4 worm cellular contexts compared by ENCODE assay signal in genomic region chrII:5418317-5418716, ce11.
TF ChIP-seq lines count a peak whose summit lies in the region.

No protein-coding gene starts in this region.

TF ChIP-seq in whole organism, early embryonic, 17 proteins besides CTCF, POLR2A, EP300 and RAD21:
- TF ChIP-seq flt-1 (GFP tag; IDR thresholded peaks at IDR 0.05; lab: Robert Waterston, UW): peak; percentile 3; the same call in 1 of the 2 replicates
- TF ChIP-seq sea-1 (GFP tag; conservative IDR thresholded peaks at IDR 0.05; lab: Robert Waterston, UW): 0 out of 2 replicates have a peak, but pooled peaks have one; percentile 10
- TF ChIP-seq ceh-13 (GFP tag; optimal IDR thresholded peaks at IDR 0.05; lab: Kevin White, UChicago): no peak

TF ChIP-seq in whole organism, late embryonic, 69 proteins besides CTCF, POLR2A, EP300 and RAD21:
- TF ChIP-seq eyg-1 (tag; optimal IDR thresholded peaks at IDR 0.05; lab: Kevin White, UChicago) (no peak), ceh-14 (tag; optimal IDR thresholded peaks at IDR 0.05; lab: Kevin White, UChicago) (no peak), ahr-1 (tag; optimal IDR thresholded peaks at IDR 0.05; lab: Kevin White, UChicago) (no peak), fax-1 (tag; optimal IDR thresholded peaks at IDR 0.05; lab: Kevin White, UChicago) (no peak), che-1 (tag; optimal IDR thresholded peaks at IDR 0.05; lab: Kevin White, UChicago) (no peak), C08G9.2 (tag; optimal IDR thresholded peaks at IDR 0.05; lab: Kevin White, UChicago) (no peak), unc-42 (tag; optimal IDR thresholded peaks at IDR 0.05; lab: Kevin White, UChicago) (peak; percentile 54), C38D4.7 (GFP tag; optimal IDR thresholded peaks at IDR 0.05; lab: Kevin White, UChicago) (no peak), ceh-24 (tag; optimal IDR thresholded peaks at IDR 0.05; lab: Kevin White, UChicago) (no peak), nhr-232 (tag; optimal IDR thresholded peaks at IDR 0.05; lab: Kevin White, UChicago) (no peak), ceh-30 (tag; optimal IDR thresholded peaks at IDR 0.05; lab: Kevin White, UChicago) (no peak), odd-2 (tag; optimal IDR thresholded peaks at IDR 0.05; lab: Kevin White, UChicago) (no peak), ref-2 (tag; optimal IDR thresholded peaks at IDR 0.05; lab: Kevin White, UChicago) (peak; percentile 8), elt-2 (tag; optimal IDR thresholded peaks at IDR 0.05; lab: Kevin White, UChicago) (peak; percentile 42), fkh-6 (tag; optimal IDR thresholded peaks at IDR 0.05; lab: Kevin White, UChicago) (no peak), ceh-48 (tag; optimal IDR thresholded peaks at IDR 0.05; lab: Kevin White, UChicago) (peak; percentile 36), nfya-1 (tag; optimal IDR thresholded peaks at IDR 0.05; lab: Kevin White, UChicago) (peak; percentile 40)

TF ChIP-seq in whole organism, midembryonic, 9 proteins besides CTCF, POLR2A, EP300 and RAD21:
- TF ChIP-seq flt-1 (GFP tag; IDR thresholded peaks at IDR 0.05; lab: Robert Waterston, UW) (0 out of 2 replicates have a peak, but pooled peaks have one; percentile 36), ztf-23 (GFP tag; IDR thresholded peaks at IDR 0.05; lab: Robert Waterston, UW) (no peak), cog-1 (tag; optimal IDR thresholded peaks at IDR 0.05; lab: Kevin White, UChicago) (no peak), T22C8.4 (GFP tag; IDR thresholded peaks at IDR 0.05; lab: Robert Waterston, UW) (no peak), ref-1 (GFP tag; conservative IDR thresholded peaks at IDR 0.05; lab: Robert Waterston, UW) (no peak)

TF ChIP-seq in whole organism, mixed stage, embryonic, 35 proteins besides CTCF, POLR2A, EP300 and RAD21:
- TF ChIP-seq lin-32 (GFP tag; optimal IDR thresholded peaks at IDR 0.05; lab: Kevin White, UChicago): peak; percentile 67
- TF ChIP-seq mls-2 (tag; optimal IDR thresholded peaks at IDR 0.05; lab: Kevin White, UChicago): peak; percentile 52
- peak; percentile 75 for TF ChIP-seq hlh-1 (tag; optimal IDR thresholded peaks at IDR 0.05; lab: Kevin White, UChicago)
- TF ChIP-seq nhr-76 (tag; optimal IDR thresholded peaks at IDR 0.05; lab: Kevin White, UChicago): no peak
- peak; percentile 89 for TF ChIP-seq ces-1 (GFP tag; optimal IDR thresholded peaks at IDR 0.05; lab: Kevin White, UChicago)
- peak; percentile 14 for TF ChIP-seq unc-120 (tag; optimal IDR thresholded peaks at IDR 0.05; lab: Kevin White, UChicago; ENCODE audit: poor library complexity, severe bottlenecking)
- TF ChIP-seq ztf-11 (tag; optimal IDR thresholded peaks at IDR 0.05; lab: Kevin White, UChicago): peak; percentile 13
- no peak for TF ChIP-seq ham-2 (GFP tag; optimal IDR thresholded peaks at IDR 0.05; lab: Kevin White, UChicago)
- peak; percentile 18 for TF ChIP-seq ceh-39 (tag; optimal IDR thresholded peaks at IDR 0.05; lab: Kevin White, UChicago)
- TF ChIP-seq lin-13 (tag; optimal IDR thresholded peaks at IDR 0.05; lab: Kevin White, UChicago): peak; percentile 25
- no peak for TF ChIP-seq sem-2 (GFP tag; optimal IDR thresholded peaks at IDR 0.05; lab: Kevin White, UChicago)
- peak; percentile 84 for TF ChIP-seq cnd-1 (tag; optimal IDR thresholded peaks at IDR 0.05; lab: Kevin White, UChicago)
- TF ChIP-seq drap-1 (GFP tag; optimal IDR thresholded peaks at IDR 0.05; lab: Kevin White, UChicago): no peak
- TF ChIP-seq ceh-43 (GFP tag; optimal IDR thresholded peaks at IDR 0.05; lab: Kevin White, UChicago): peak; percentile 59
